Worm (Caenorhabditis elegans) whole organism, L1 larva: ENCODE data around the gene C52A10.3.

Experiments
- C16A3.4 ChIP-seq: fragments of 150-350 bp; optimal IDR thresholded peaks from 2 replicates; lab custom pipeline; 2014; ENCODE audit warnings: missing biosample characterization, missing genetic modification characterization
- C34B4.2 ChIP-seq: sonication (generic microtip); optimal IDR thresholded peaks from 2 replicates; lab custom pipeline; 2017; ENCODE audit warnings: mild to moderate bottlenecking, missing genetic modification characterization, missing compliant biosample characterization
- F16B12.6 ChIP-seq: fragments of 150-350 bp; optimal IDR thresholded peaks from 2 replicates; lab custom pipeline; 2014; ENCODE audit warnings: missing biosample characterization, missing genetic modification characterization
- Y116A8C.19 ChIP-seq: sonication (generic microtip); optimal IDR thresholded peaks from 2 replicates; lab custom pipeline; 2016; ENCODE audit warnings: missing compliant biosample characterization, missing genetic modification characterization, borderline replicate concordance
- ama-1 ChIP-seq: fragments of 150-350 bp; optimal IDR thresholded peaks from 2 replicates; lab custom pipeline; 2014
- blmp-1 ChIP-seq: fragments of 150-350 bp; optimal IDR thresholded peaks from 2 replicates; lab custom pipeline; 2014; ENCODE audit warnings: missing biosample characterization, missing genetic modification characterization
- ceh-63 ChIP-seq: fragments of 200-800 bp; sonication (Bioruptor generic); optimal IDR thresholded peaks from 2 replicates; lab custom pipeline; 2018; ENCODE audit warnings: mild to moderate bottlenecking, missing genetic modification characterization, missing compliant biosample characterization
- ceh-8 ChIP-seq: fragments of 200-800 bp; sonication (Bioruptor generic); optimal IDR thresholded peaks from 2 replicates; lab custom pipeline; 2018; ENCODE audit warnings: mild to moderate bottlenecking, missing genetic modification characterization, moderate library complexity, missing compliant biosample characterization
- ceh-82 ChIP-seq, 3 experiments: fragments of 150-350 bp in 1 of 3; sonication (generic microtip) in 2 of 3; optimal IDR thresholded peaks; 2 replicates each; lab custom pipeline; 2014 to 2017; ENCODE audit warnings: missing biosample characterization in 3 of 3, missing genetic modification characterization in 3 of 3
- ceh-90 ChIP-seq: sonication (generic microtip); optimal IDR thresholded peaks from 2 replicates; lab custom pipeline; 2016; ENCODE audit warnings: missing genetic modification characterization, missing compliant biosample characterization
- efl-1 ChIP-seq, 4 experiments: fragments of 150-350 bp; optimal IDR thresholded peaks in 3 of 4; peaks in 1 of 4; 1 replicate in 1 of 4; 2 replicates in 3 of 4; lab custom pipeline; 2014; ENCODE audit warnings: missing biosample characterization in 2 of 4, missing genetic modification characterization in 2 of 4, missing genetic modification reagents in 2 of 4
- efl-3 ChIP-seq: fragments of 200-800 bp; sonication (Bioruptor generic); optimal IDR thresholded peaks from 2 replicates; lab custom pipeline; 2018; ENCODE audit warnings: mild to moderate bottlenecking, missing genetic modification characterization, missing compliant biosample characterization
- elt-3 ChIP-seq, 6 experiments: fragments of 150-350 bp in 1 of 6; sonication (generic microtip); optimal IDR thresholded peaks; 2 replicates each; lab custom pipeline; 2017 to 2018; ENCODE audit warnings: missing biosample characterization in 6 of 6, missing genetic modification characterization in 6 of 6, inconsistent platforms in 1 of 6
- fkh-10 ChIP-seq: sonication (generic microtip); optimal IDR thresholded peaks from 2 replicates; lab custom pipeline; 2017; ENCODE audit warnings: missing biosample characterization, missing genetic modification reagents, missing genetic modification characterization
- fkh-8 ChIP-seq: sonication (generic microtip); optimal IDR thresholded peaks from 2 replicates; lab custom pipeline; 2016; ENCODE audit warnings: mild to moderate bottlenecking, missing genetic modification characterization, missing compliant biosample characterization
- fos-1 ChIP-seq: fragments of 150-350 bp; optimal IDR thresholded peaks from 2 replicates; lab custom pipeline; 2014; ENCODE audit warnings: missing biosample characterization, missing genetic modification characterization
- grh-1 ChIP-seq: fragments of 200-800 bp; sonication (Bioruptor generic); IDR thresholded peaks from 2 replicates; pipeline ENCODE4 v1.3.6; 2022; ENCODE audit warnings: missing genetic modification reagents, missing genetic modification characterization, missing compliant biosample characterization
- hlh-17 ChIP-seq: fragments of 200-800 bp; sonication (Bioruptor generic); optimal IDR thresholded peaks from 2 replicates; lab custom pipeline; 2018; ENCODE audit warnings: missing genetic modification characterization, mild to moderate bottlenecking, missing compliant biosample characterization, moderate library complexity, borderline replicate concordance
- irx-1 ChIP-seq: sonication (generic microtip); optimal IDR thresholded peaks from 2 replicates; lab custom pipeline; 2016; ENCODE audit warnings: missing genetic modification characterization, missing compliant biosample characterization
- isw-1 ChIP-seq: fragments of 200-800 bp; sonication (Bioruptor generic); IDR thresholded peaks from 2 replicates; pipeline ENCODE4 v1.3.6; 2022; ENCODE audit warnings: missing genetic modification characterization, missing compliant biosample characterization
- jun-1 ChIP-seq: fragments of 150-350 bp; optimal IDR thresholded peaks from 2 replicates; lab custom pipeline; 2014; ENCODE audit warnings: missing biosample characterization, missing genetic modification reagents, missing genetic modification characterization
- lin-13 ChIP-seq: fragments of 150-350 bp; optimal IDR thresholded peaks from 2 replicates; lab custom pipeline; 2014; ENCODE audit warnings: missing biosample characterization, missing genetic modification reagents, missing genetic modification characterization
- lin-14 ChIP-seq: fragments of 200-800 bp; sonication (Bioruptor generic); optimal IDR thresholded peaks from 2 replicates; lab custom pipeline; 2018; ENCODE audit warnings: mild to moderate bottlenecking, missing genetic modification characterization, moderate library complexity, missing compliant biosample characterization
- lin-39 ChIP-seq: fragments of 150-350 bp; optimal IDR thresholded peaks from 2 replicates; lab custom pipeline; 2014; ENCODE audit warnings: missing biosample characterization, missing genetic modification reagents, missing genetic modification characterization
- lir-3 ChIP-seq: sonication (generic microtip); optimal IDR thresholded peaks from 2 replicates; lab custom pipeline; 2016; ENCODE audit warnings: mild to moderate bottlenecking, missing genetic modification characterization, moderate library complexity, missing compliant biosample characterization; ENCODE audit not compliant: poor library complexity
- mab-9 ChIP-seq: fragments of 200-800 bp; sonication (Bioruptor generic); IDR thresholded peaks from 2 replicates; pipeline ENCODE4 v1.3.6; 2022; ENCODE audit warnings: missing genetic modification reagents, missing genetic modification characterization, missing compliant biosample characterization
- mdl-1 ChIP-seq, 2 experiments: fragments of 150-350 bp; optimal IDR thresholded peaks; 2 replicates each; lab custom pipeline; 2014 to 2017; ENCODE audit warnings: missing biosample characterization in 2 of 2, missing genetic modification characterization in 2 of 2, inconsistent platforms in 1 of 2
- mef-2 ChIP-seq: fragments of 150-350 bp; optimal IDR thresholded peaks from 2 replicates; lab custom pipeline; 2014; ENCODE audit warnings: missing biosample characterization, missing genetic modification characterization
- mep-1 ChIP-seq: fragments of 150-350 bp; optimal IDR thresholded peaks from 2 replicates; lab custom pipeline; 2014; ENCODE audit warnings: missing biosample characterization, missing genetic modification characterization
- nhr-11 ChIP-seq: fragments of 150-350 bp; optimal IDR thresholded peaks from 2 replicates; lab custom pipeline; 2014; ENCODE audit warnings: missing biosample characterization, missing genetic modification characterization
- nhr-237 ChIP-seq: fragments of 150-350 bp; optimal IDR thresholded peaks from 2 replicates; lab custom pipeline; 2014; ENCODE audit warnings: missing biosample characterization, missing genetic modification characterization
- nhr-47 ChIP-seq: sonication (generic microtip); optimal IDR thresholded peaks from 2 replicates; lab custom pipeline; 2016; ENCODE audit warnings: mild to moderate bottlenecking, missing genetic modification characterization, moderate library complexity, missing compliant biosample characterization
- nhr-76 ChIP-seq: sonication (generic microtip); optimal IDR thresholded peaks from 2 replicates; lab custom pipeline; 2017; ENCODE audit warnings: missing biosample characterization, missing genetic modification characterization
- nhr-77 ChIP-seq: fragments of 150-350 bp; optimal IDR thresholded peaks from 2 replicates; lab custom pipeline; 2014; ENCODE audit warnings: missing biosample characterization, missing genetic modification characterization
- nhr-84 ChIP-seq: sonication (generic microtip); optimal IDR thresholded peaks from 2 replicates; lab custom pipeline; 2017; ENCODE audit warnings: missing biosample characterization, missing genetic modification characterization
- nhr-85 ChIP-seq: sonication (generic microtip); peaks from one replicate; lab custom pipeline; 2016; ENCODE audit warnings: missing genetic modification characterization, inconsistent platforms, missing compliant biosample characterization
- pag-3 ChIP-seq: sonication (generic microtip); optimal IDR thresholded peaks from 2 replicates; lab custom pipeline; 2017; ENCODE audit warnings: missing genetic modification characterization, mild to moderate bottlenecking, missing compliant biosample characterization, antibody characterized with exemption, borderline replicate concordance; ENCODE audit not compliant: insufficient read depth
- pax-3 ChIP-seq: fragments of 200-800 bp; sonication (Bioruptor generic); optimal IDR thresholded peaks from 2 replicates; lab custom pipeline; 2018; ENCODE audit warnings: mild to moderate bottlenecking, missing genetic modification characterization, moderate library complexity, missing compliant biosample characterization
- skn-1 ChIP-seq: fragments of 150-350 bp; optimal IDR thresholded peaks from 2 replicates; lab custom pipeline; 2014; ENCODE audit warnings: missing biosample characterization, missing genetic modification characterization
- tlp-1 ChIP-seq: fragments of 150-350 bp; optimal IDR thresholded peaks from 2 replicates; lab custom pipeline; 2014; ENCODE audit warnings: missing biosample characterization, missing genetic modification characterization
- unc-130 ChIP-seq: fragments of 150-350 bp; optimal IDR thresholded peaks from 2 replicates; lab custom pipeline; 2017; ENCODE audit warnings: missing biosample characterization, missing genetic modification characterization, inconsistent platforms
- unc-62 ChIP-seq: fragments of 150-350 bp; optimal IDR thresholded peaks from 2 replicates; lab custom pipeline; 2014; ENCODE audit warnings: missing biosample characterization, missing genetic modification reagents, missing genetic modification characterization
- unc-86 ChIP-seq: sonication (generic microtip); optimal IDR thresholded peaks from 2 replicates; lab custom pipeline; 2016; ENCODE audit warnings: missing genetic modification characterization, missing compliant biosample characterization
- vab-15 ChIP-seq: sonication (generic microtip); optimal IDR thresholded peaks from 2 replicates; lab custom pipeline; 2017; ENCODE audit warnings: missing genotype, mild to moderate bottlenecking, missing genetic modification characterization, missing compliant biosample characterization
- zag-1 ChIP-seq: fragments of 150-350 bp; optimal IDR thresholded peaks from 2 replicates; lab custom pipeline; 2014; ENCODE audit warnings: missing biosample characterization, missing genetic modification characterization
- ztf-11 ChIP-seq, 2 experiments: sonication (generic microtip); optimal IDR thresholded peaks; 2 replicates each; lab custom pipeline; 2016 to 2017; ENCODE audit warnings: missing genetic modification characterization in 2 of 2, missing biosample characterization in 1 of 2, missing compliant biosample characterization in 1 of 2

C52A10.3 gene

ce11 chrV:5225660-5226059 lies 13.6 kb downstream of the C52A10.3 start:
- TF ChIP-seq efl-1 (optimal IDR thresholded peaks at IDR 0.05; lab: Kevin White, UChicago) (no peak), efl-1 (GFP tag; optimal IDR thresholded peaks at IDR 0.05 in 1 of 2; lab: Kevin White, UChicago) (peak in 1 of 2 experiments; percentile 90), nhr-11 (no peak), nhr-85 (peak; percentile 64), mep-1 (no peak), lin-14 (GFP tag; lab: Kevin White, UChicago) (peak; percentile 41), F16B12.6 (tag; lab: Kevin White, UChicago) (no peak), ceh-82 (tag; optimal IDR thresholded peaks at IDR 0.05; lab: Kevin White, UChicago) (no peak), blmp-1 (peak; percentile 36)

ce11 chrV:5223044-5223443 lies 16.3 kb downstream of the C52A10.3 start, which contains the start of gene Y49G5B.1:
Gene Y49G5B.1, plus strand, starts transcription at chrV:5223367.
- TF ChIP-seq elt-3 (tag; optimal IDR thresholded peaks at IDR 0.05; lab: Kevin White, UChicago), result no peak
- TF ChIP-seq mdl-1 (tag; optimal IDR thresholded peaks at IDR 0.05; lab: Kevin White, UChicago), result no peak
- TF ChIP-seq unc-86 (tag; lab: Kevin White, UChicago), result no peak
- no peak for TF ChIP-seq irx-1
- no peak for TF ChIP-seq mep-1
- no peak for TF ChIP-seq tlp-1 (tag; lab: Kevin White, UChicago)
- TF ChIP-seq lin-13 (GFP tag; lab: Kevin White, UChicago), result no peak
- no peak for TF ChIP-seq isw-1 (GFP tag; lab: Robert Waterston, UW)
- TF ChIP-seq nhr-11, result no peak
- no peak for TF ChIP-seq lir-3 (tag; lab: Kevin White, UChicago)
- TF ChIP-seq ceh-90, result no peak
- TF ChIP-seq C34B4.2 (tag; lab: Kevin White, UChicago), result no peak
- no peak for TF ChIP-seq mab-9 (GFP tag; lab: Robert Waterston, UW)
- TF ChIP-seq nhr-77 (tag; lab: Kevin White, UChicago), result no peak
- TF ChIP-seq ceh-8 (GFP tag; lab: Kevin White, UChicago), result no peak
- TF ChIP-seq, all 84 proteins: peak for 0

ce11 chrV:5213674-5214073 lies 25.6 kb downstream of the C52A10.3 start:
- TF ChIP-seq nhr-85 (peak; percentile 27), unc-62 (GFP tag; lab: Kevin White, UChicago) (no peak), jun-1 (tag; lab: Kevin White, UChicago) (no peak), Y116A8C.19 (tag; lab: Kevin White, UChicago) (no peak), vab-15 (no peak), efl-1 (optimal IDR thresholded peaks at IDR 0.05; lab: Kevin White, UChicago) (no peak), efl-1 (GFP tag; optimal IDR thresholded peaks at IDR 0.05 in 1 of 2; lab: Kevin White, UChicago) (peak in 1 of 2 experiments; percentile 16)

- no peak for TF ChIP-seq hlh-17 (GFP tag; lab: Kevin White, UChicago)
- TF ChIP-seq ceh-8 (GFP tag; lab: Kevin White, UChicago), result no peak
- no peak for TF ChIP-seq mef-2 (tag; lab: Kevin White, UChicago)
- peak; percentile 60 for TF ChIP-seq skn-1
- no peak for TF ChIP-seq Y116A8C.19 (tag; lab: Kevin White, UChicago)
- TF ChIP-seq fkh-8 (tag; lab: Kevin White, UChicago), result no peak
- TF ChIP-seq pax-3, result no peak
- no peak for TF ChIP-seq ceh-63 (GFP tag; lab: Kevin White, UChicago)
- TF ChIP-seq vab-15, result no peak
- TF ChIP-seq fkh-10 (GFP tag; lab: Kevin White, UChicago), result no peak
- TF ChIP-seq lin-13 (GFP tag; lab: Kevin White, UChicago), result peak; percentile 38
- TF ChIP-seq fos-1 (tag; lab: Kevin White, UChicago), result peak; percentile 33
- no peak for TF ChIP-seq efl-3 (GFP tag; lab: Kevin White, UChicago)
- TF ChIP-seq lin-39 (tag; lab: Kevin White, UChicago), result peak; percentile 52
- peak; percentile 85 for TF ChIP-seq nhr-47 (tag; lab: Kevin White, UChicago)
- no peak for TF ChIP-seq ztf-11 (tag; optimal IDR thresholded peaks at IDR 0.05; lab: Kevin White, UChicago)
- peak in 2 of 6 experiments; percentile 15 to 55 for TF ChIP-seq elt-3 (tag; optimal IDR thresholded peaks at IDR 0.05; lab: Kevin White, UChicago)
- TF ChIP-seq pag-3 (tag; lab: Kevin White, UChicago), result peak; percentile 19
- no peak for TF ChIP-seq grh-1
- no peak for TF ChIP-seq C34B4.2 (tag; lab: Kevin White, UChicago)
- no peak for TF ChIP-seq nhr-77 (tag; lab: Kevin White, UChicago)
- TF ChIP-seq unc-130 (tag; lab: Kevin White, UChicago), result no peak
- TF ChIP-seq C16A3.4 (tag; lab: Kevin White, UChicago), result peak; percentile 60
- TF ChIP-seq nhr-237, result no peak
- no peak for TF ChIP-seq zag-1 (tag; lab: Kevin White, UChicago)
- TF ChIP-seq nhr-84 (tag; lab: Kevin White, UChicago), result no peak
- TF ChIP-seq ama-1 (lab: Kevin White, UChicago), result no peak
- TF ChIP-seq lin-14 (GFP tag; lab: Kevin White, UChicago), result no peak
- TF ChIP-seq jun-1 (tag; lab: Kevin White, UChicago), result peak; percentile 19
- TF ChIP-seq nhr-76, result no peak
These were observed 35.2 kb downstream of the C52A10.3 start, which contains the start of gene ttc-37 for ce11 chrV:5204127-5204526. Gene ttc-37, plus strand, starts transcription at chrV:5204475.
